Worm (Caenorhabditis elegans) whole organism, midembryonic: ENCODE results near the gene hda-5.

Experiments used
- T22C8.4 ChIP-seq: fragments of 200-800 bp; sonication (Bioruptor generic); IDR thresholded peaks from 2 replicates; pipeline ENCODE4 v1.3.6; 2022; ENCODE audit warnings: missing genetic modification characterization, missing compliant biosample characterization
- cog-1 ChIP-seq: sonication (generic microtip); optimal IDR thresholded peaks from 2 replicates; lab custom pipeline; 2016; ENCODE audit warnings: missing genetic modification characterization, missing compliant biosample characterization
- flt-1 ChIP-seq: fragments of 200-800 bp; sonication (Bioruptor generic); IDR thresholded peaks from 2 replicates; pipeline ENCODE4 v1.3.6; 2022; ENCODE audit warnings: missing genetic modification characterization, missing compliant biosample characterization
- klf-2 ChIP-seq: fragments of 200-800 bp; sonication (Bioruptor generic); conservative IDR thresholded peaks from 2 replicates; pipeline ENCODE4 v1.3.6; 2022; ENCODE audit warnings: missing genetic modification reagents, missing genetic modification characterization, missing compliant biosample characterization
- med-1 ChIP-seq: sonication (generic microtip); optimal IDR thresholded peaks from 2 replicates; lab custom pipeline; 2017; ENCODE audit warnings: missing genetic modification characterization, mild to moderate bottlenecking, missing compliant biosample characterization, antibody characterized with exemption, missing genetic modification reagents; ENCODE audit not compliant: insufficient read depth
- ref-1 ChIP-seq: fragments of 200-800 bp; sonication (Bioruptor generic); conservative IDR thresholded peaks from 2 replicates; pipeline ENCODE4 v1.3.6; 2022; ENCODE audit warnings: missing genetic modification reagents, missing genetic modification characterization, missing compliant biosample characterization
- tab-1 ChIP-seq: fragments of 200-800 bp; sonication (Bioruptor generic); IDR thresholded peaks from 2 replicates; pipeline ENCODE4 v1.3.6; 2022; ENCODE audit warnings: missing genetic modification characterization, missing compliant biosample characterization
- ztf-23 ChIP-seq: fragments of 200-800 bp; sonication (Bioruptor generic); IDR thresholded peaks from 2 replicates; pipeline ENCODE4 v1.3.6; 2022; ENCODE audit warnings: missing genetic modification reagents, missing genetic modification characterization, missing compliant biosample characterization
- ztf-29 ChIP-seq: fragments of 200-800 bp; sonication (Bioruptor generic); IDR thresholded peaks from 2 replicates; pipeline ENCODE4 v1.3.6; 2022; ENCODE audit warnings: missing genetic modification reagents, missing genetic modification characterization, missing compliant biosample characterization

The hda-5 gene

DNA sequence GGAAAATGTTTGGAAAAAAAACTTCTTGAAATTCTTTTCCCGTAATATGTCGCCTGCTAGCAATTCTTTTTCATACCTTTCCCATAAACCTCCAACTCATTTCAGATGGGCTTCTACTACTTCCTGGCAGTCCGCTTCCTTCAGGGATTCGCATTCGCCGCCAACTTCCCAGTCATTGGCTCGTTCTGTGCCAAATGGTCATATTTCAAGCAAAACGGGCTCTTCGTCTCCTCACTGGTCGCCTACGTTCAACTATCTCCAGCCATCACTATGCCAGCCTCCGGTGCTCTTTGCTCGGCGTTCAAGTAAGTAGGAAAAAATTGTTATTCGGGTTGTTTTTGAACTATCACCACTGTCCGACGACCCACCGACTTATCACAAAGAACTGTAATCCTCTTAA, 45.2 kb downstream of the hda-5 start:
- TF ChIP-seq flt-1 (GFP tag; lab: Robert Waterston, UW) (no peak), ref-1 (GFP tag; lab: Robert Waterston, UW) (no peak), med-1 (no peak), ztf-23 (GFP tag; lab: Robert Waterston, UW) (no peak), klf-2 (no peak), T22C8.4 (GFP tag; lab: Robert Waterston, UW) (no peak), cog-1 (tag; lab: Kevin White, UChicago) (no peak), tab-1 (no peak), ztf-29 (GFP tag; lab: Robert Waterston, UW) (no peak)

- no peak for TF ChIP-seq cog-1 (tag; lab: Kevin White, UChicago)
- TF ChIP-seq klf-2, result no peak
- no peak for TF ChIP-seq ztf-29 (GFP tag; lab: Robert Waterston, UW)
- no peak for TF ChIP-seq ztf-23 (GFP tag; lab: Robert Waterston, UW)
- no peak for TF ChIP-seq T22C8.4 (GFP tag; lab: Robert Waterston, UW)
- TF ChIP-seq med-1, result no peak
- TF ChIP-seq tab-1, result no peak
- no peak for TF ChIP-seq ref-1 (GFP tag; lab: Robert Waterston, UW)
- no peak for TF ChIP-seq flt-1 (GFP tag; lab: Robert Waterston, UW)
These were observed 46.1 kb downstream of the hda-5 start for ce11 chrII:11844984-11845383.

- TF ChIP-seq cog-1 (tag; lab: Kevin White, UChicago), result no peak
- no peak for TF ChIP-seq T22C8.4 (GFP tag; lab: Robert Waterston, UW)
- no peak for TF ChIP-seq med-1
- TF ChIP-seq flt-1 (GFP tag; lab: Robert Waterston, UW), result no peak
- no peak for TF ChIP-seq tab-1
- TF ChIP-seq klf-2, result no peak
- TF ChIP-seq ztf-29 (GFP tag; lab: Robert Waterston, UW), result no peak
- TF ChIP-seq ztf-23 (GFP tag; lab: Robert Waterston, UW), result no peak
- TF ChIP-seq ref-1 (GFP tag; lab: Robert Waterston, UW), result no peak
These were observed 47.1 kb downstream of the hda-5 start for ce11 chrII:11845954-11846353.

DNA sequence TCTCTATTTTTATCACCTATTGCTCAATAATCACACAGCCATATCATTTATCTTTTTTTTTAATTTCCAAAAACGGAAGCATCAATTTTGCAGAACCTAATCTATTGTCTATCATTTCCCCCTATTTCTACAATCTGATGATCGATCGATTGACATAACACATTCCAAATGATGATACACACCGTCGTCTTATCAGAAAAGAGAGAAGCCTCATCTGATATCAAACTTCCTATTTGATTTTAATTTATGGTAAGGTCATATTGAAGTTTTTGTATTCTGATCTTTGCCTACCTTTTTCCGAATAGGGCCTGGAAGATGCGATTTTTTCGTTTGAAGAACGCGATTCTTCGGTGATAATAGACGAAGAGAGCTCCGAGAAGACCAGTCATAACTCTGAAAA, 50.7 kb downstream of the hda-5 start:
- TF ChIP-seq med-1 (no peak), ztf-23 (GFP tag; lab: Robert Waterston, UW) (no peak), ztf-29 (GFP tag; lab: Robert Waterston, UW) (no peak), ref-1 (GFP tag; lab: Robert Waterston, UW) (no peak), flt-1 (GFP tag; lab: Robert Waterston, UW) (no peak), cog-1 (tag; lab: Kevin White, UChicago) (no peak), tab-1 (no peak), T22C8.4 (GFP tag; lab: Robert Waterston, UW) (no peak), klf-2 (no peak)
